Fruit fly (Drosophila melanogaster) whole organism: Measurements from ENCODE around the gene Smvt.

Source experiments
- EcR ChIP-seq, 2 experiments: fragments of >200 bp; optimal IDR thresholded peaks; 2 replicates each; lab custom pipeline; 2017; ENCODE audit warnings: missing biosample characterization in 2 of 2, missing genetic modification characterization in 2 of 2, missing genetic modification reagents in 2 of 2
- pan ChIP-seq: fragments of >200 bp; optimal IDR thresholded peaks from 2 replicates; lab custom pipeline; 2017

- TF ChIP-seq EcR (GFP tag; optimal IDR thresholded peaks at IDR 0.05; lab: Kevin White, UChicago) (no peak), pan (lab: Kevin White, UChicago) (no peak)
These were observed 17.2 kb downstream of the Smvt start, which contains the start of gene CG1896 for dm6 chr3R:31744044-31744652.
